Worm (Caenorhabditis elegans): ENCODE measurements around the gene C47E12.3.

ce11 chrIV:9994895-9995394, 6.7 kb downstream of the C47E12.3 start, which contains the start of gene uba-1:
- TF ChIP-seq ceh-18 (tag; optimal IDR thresholded peaks at IDR 0.05), result no peak
- TF ChIP-seq pqm-1 (tag; optimal IDR thresholded peaks at IDR 0.05), result no peak
- TF ChIP-seq nhr-11 (tag; optimal IDR thresholded peaks at IDR 0.05), result no peak
- no peak for TF ChIP-seq dmd-4 (tag; optimal IDR thresholded peaks at IDR 0.05; ENCODE audit: borderline replicate concordance)
- no peak for TF ChIP-seq hlh-8 (tag; optimal IDR thresholded peaks at IDR 0.05)
- no peak for TF ChIP-seq npax-4 (tag; optimal IDR thresholded peaks at IDR 0.05)
- no peak for TF ChIP-seq elt-4 (tag; optimal IDR thresholded peaks at IDR 0.05)
- TF ChIP-seq ama-1 (optimal IDR thresholded peaks at IDR 0.05), result no peak
- no peak for TF ChIP-seq ceh-6 (GFP tag; optimal IDR thresholded peaks at IDR 0.05)
- no peak for TF ChIP-seq ceh-19 (GFP tag; optimal IDR thresholded peaks at IDR 0.05)
- TF ChIP-seq lin-11 (tag; optimal IDR thresholded peaks at IDR 0.05), result no peak
- TF ChIP-seq ets-4 (tag; optimal IDR thresholded peaks at IDR 0.05), result no peak
